Fruit fly (Drosophila melanogaster) whole organism, embryonic: ENCODE data around the gene CG42512.

Experiments used
- Ada2b ChIP-seq: fragments of 200-800 bp; sonication (Bioruptor generic); IDR thresholded peaks from 2 replicates; pipeline ENCODE4 v1.3.6; 2022; ENCODE audit warnings: missing biosample characterization, missing genetic modification characterization
- Awh ChIP-seq: fragments of 200-800 bp; sonication (Bioruptor generic); IDR thresholded peaks from 2 replicates; pipeline ENCODE4, ENCODE4 v1.3.6; 2022; ENCODE audit warnings: missing biosample characterization, missing genetic modification characterization
- CG10267 ChIP-seq: fragments of 200-800 bp; sonication (Bioruptor generic); optimal IDR thresholded peaks from 2 replicates; lab custom pipeline; 2018; ENCODE audit warnings: missing biosample characterization, mild to moderate bottlenecking, missing genetic modification characterization, moderate library complexity
- CG10321 ChIP-seq: fragments of 200-800 bp; sonication (Bioruptor generic); IDR thresholded peaks from 2 replicates; pipeline ENCODE4 v1.3.6; 2022; ENCODE audit warnings: missing biosample characterization, missing genetic modification characterization
- CG10979 ChIP-seq: fragments of 200-800 bp; sonication (Bioruptor generic); optimal IDR thresholded peaks from 2 replicates; lab custom pipeline; 2018; ENCODE audit warnings: missing biosample characterization, mild to moderate bottlenecking, missing genetic modification characterization, moderate library complexity
- CG11085 ChIP-seq: fragments of 200-800 bp; sonication (Bioruptor generic); IDR thresholded peaks from 2 replicates; pipeline ENCODE4 v1.3.6; 2022; ENCODE audit warnings: missing biosample characterization, missing genetic modification characterization
- CG12219 ChIP-seq: fragments of 200-800 bp; sonication (Bioruptor generic); optimal IDR thresholded peaks from 3 replicates; lab custom pipeline; 2018; ENCODE audit warnings: missing biosample characterization, mild to moderate bottlenecking, missing genetic modification characterization
- CG13287 ChIP-seq: fragments of 200-800 bp; sonication (Bioruptor generic); IDR thresholded peaks from 2 replicates; pipeline ENCODE4 v1.3.6; 2022; ENCODE audit warnings: missing biosample characterization, missing genetic modification characterization; ENCODE audit not compliant: partially characterized antibody
- CG14050 ChIP-seq: fragments of 200-800 bp; sonication (Bioruptor generic); IDR thresholded peaks from 3 replicates; pipeline ENCODE4 v1.3.6; 2022; ENCODE audit warnings: missing biosample characterization, missing genetic modification characterization
- CG16813 ChIP-seq: fragments of 200-800 bp; sonication (Bioruptor generic); IDR thresholded peaks from 3 replicates; pipeline ENCODE4 v1.3.6; 2022; ENCODE audit warnings: missing biosample characterization, missing genetic modification characterization; ENCODE audit not compliant: partially characterized antibody
- CG17186 ChIP-seq: fragments of 200-800 bp; sonication (Bioruptor generic); optimal IDR thresholded peaks from 3 replicates; lab custom pipeline; 2017; ENCODE audit warnings: missing biosample characterization, missing genetic modification reagents, missing genetic modification characterization
- CG17829 ChIP-seq: fragments of 200-800 bp; optimal IDR thresholded peaks from 2 replicates; lab custom pipeline; 2019; ENCODE audit warnings: missing biosample characterization, mild to moderate bottlenecking, missing genetic modification characterization, moderate library complexity
- CG2129 ChIP-seq: fragments of 200-800 bp; sonication (Bioruptor generic); IDR thresholded peaks from 2 replicates; pipeline ENCODE4 v1.3.6; 2022; ENCODE audit warnings: missing biosample characterization, missing genetic modification characterization; ENCODE audit not compliant: partially characterized antibody
- CG2889 ChIP-seq: fragments of 200-800 bp; sonication (Bioruptor generic); IDR thresholded peaks from 3 replicates; pipeline ENCODE4 v1.3.6; 2022; ENCODE audit warnings: missing biosample characterization, missing genetic modification characterization
- CG32767 ChIP-seq: fragments of 200-800 bp; sonication (Bioruptor generic); IDR thresholded peaks from 2 replicates; pipeline ENCODE4 v1.3.6; 2022; ENCODE audit warnings: missing biosample characterization, missing genetic modification characterization
- CG6791 ChIP-seq: fragments of 200-800 bp; sonication (Bioruptor generic); IDR thresholded peaks from 3 replicates; pipeline ENCODE4 v1.3.6; 2022; ENCODE audit warnings: missing biosample characterization, missing genetic modification characterization; ENCODE audit not compliant: partially characterized antibody
- CG6854 ChIP-seq: fragments of 200-800 bp; sonication (Bioruptor generic); optimal IDR thresholded peaks from 3 replicates; lab custom pipeline; 2017; ENCODE audit warnings: missing biosample characterization, mild to moderate bottlenecking, missing genetic modification characterization
- CG7963 ChIP-seq: fragments of 200-800 bp; sonication (Bioruptor generic); IDR thresholded peaks from 3 replicates; pipeline ENCODE4 v1.3.6; 2022; ENCODE audit warnings: missing biosample characterization, missing genetic modification characterization; ENCODE audit not compliant: partially characterized antibody
- CG7987 ChIP-seq: fragments of 200-800 bp; sonication (Bioruptor generic); optimal IDR thresholded peaks from 2 replicates; lab custom pipeline; 2018; ENCODE audit warnings: missing biosample characterization, mild to moderate bottlenecking, missing genetic modification characterization, moderate library complexity
- CG8089 ChIP-seq: fragments of 200-800 bp; sonication (Bioruptor generic); optimal IDR thresholded peaks from 3 replicates; lab custom pipeline; 2016; ENCODE audit warnings: missing biosample characterization, missing genetic modification characterization
- CTCF ChIP-seq: fragments of 200-800 bp; sonication (Bioruptor generic); optimal IDR thresholded peaks from 2 replicates; lab custom pipeline; 2017; ENCODE audit warnings: missing biosample characterization, mild to moderate bottlenecking, missing genetic modification characterization, moderate library complexity
- Dfd ChIP-seq, 2 experiments: fragments of >200 bp; optimal IDR thresholded peaks; 2 replicates each; lab custom pipeline; 2017; ENCODE audit warnings: missing biosample characterization in 2 of 2, missing genetic modification characterization in 2 of 2
- Eip74EF ChIP-seq, 2 experiments: fragments of 200-800 bp in 1 of 2; fragments of >200 bp in 1 of 2; sonication (Bioruptor generic) in 1 of 2; optimal IDR thresholded peaks; 2 replicates each; lab custom pipeline; 2017 to 2019; ENCODE audit warnings: missing biosample characterization in 2 of 2, missing genetic modification characterization in 2 of 2, mild to moderate bottlenecking in 1 of 2, moderate library complexity in 1 of 2
- Fer2 ChIP-seq: fragments of 200-800 bp; sonication (Bioruptor generic); optimal IDR thresholded peaks from 2 replicates; lab custom pipeline; 2018; ENCODE audit warnings: missing biosample characterization, mild to moderate bottlenecking, missing genetic modification characterization, moderate library complexity
- Fer3 ChIP-seq: fragments of 200-800 bp; sonication (Bioruptor generic); optimal IDR thresholded peaks from 2 replicates; lab custom pipeline; 2018; ENCODE audit warnings: missing biosample characterization, mild to moderate bottlenecking, missing genetic modification characterization, moderate library complexity
- HLH3B ChIP-seq: fragments of 200-800 bp; sonication (Bioruptor generic); IDR thresholded peaks from 2 replicates; pipeline ENCODE4 v1.3.6; 2022; ENCODE audit warnings: missing biosample characterization, missing genetic modification characterization
- HLHmδ ChIP-seq: fragments of 200-800 bp; sonication (Bioruptor generic); optimal IDR thresholded peaks from 2 replicates; lab custom pipeline; 2018; ENCODE audit warnings: missing biosample characterization, mild to moderate bottlenecking, missing genetic modification characterization, moderate library complexity
- Hsf ChIP-seq: fragments of 200-800 bp; sonication (Bioruptor generic); optimal IDR thresholded peaks from 3 replicates; lab custom pipeline; 2016; ENCODE audit warnings: missing biosample characterization, missing genetic modification characterization
- Optix ChIP-seq: fragments of 200-800 bp; sonication (Bioruptor generic); IDR thresholded peaks from 3 replicates; pipeline ENCODE4 v1.3.6; 2022; ENCODE audit warnings: missing biosample characterization, missing genetic modification characterization
- Ravus ChIP-seq: fragments of 200-800 bp; sonication (Bioruptor generic); IDR thresholded peaks from 2 replicates; pipeline ENCODE4 v1.3.6; 2022; ENCODE audit warnings: missing biosample characterization, missing genetic modification characterization
- Sry-δ ChIP-seq: fragments of 200-800 bp; sonication (Bioruptor generic); optimal IDR thresholded peaks from 2 replicates; lab custom pipeline; 2016; ENCODE audit warnings: missing biosample characterization, missing genetic modification characterization
- ac ChIP-seq: fragments of 200-800 bp; sonication (Bioruptor generic); optimal IDR thresholded peaks from 3 replicates; lab custom pipeline; 2017; ENCODE audit warnings: missing biosample characterization, mild to moderate bottlenecking, missing genetic modification characterization
- bowl ChIP-seq: fragments of 200-800 bp; sonication (Bioruptor generic); IDR thresholded peaks from 2 replicates; pipeline ENCODE4 v1.3.6; 2022; ENCODE audit warnings: missing biosample characterization, missing genetic modification characterization
- chinmo ChIP-seq: fragments of 200-800 bp; sonication (Bioruptor generic); IDR thresholded peaks from 4 replicates; pipeline ENCODE4 v1.3.6; 2022; ENCODE audit warnings: missing biosample characterization, missing genetic modification characterization; ENCODE audit not compliant: partially characterized antibody
- ci ChIP-seq: fragments of 200-800 bp; sonication (Bioruptor generic); IDR thresholded peaks from 3 replicates; pipeline ENCODE4 v1.3.6; 2022; ENCODE audit warnings: missing biosample characterization, missing genetic modification characterization
- corto ChIP-seq: fragments of 200-800 bp; sonication (Bioruptor generic); optimal IDR thresholded peaks from 2 replicates; lab custom pipeline; 2016; ENCODE audit warnings: missing biosample characterization, mild to moderate bottlenecking, missing genetic modification characterization, moderate library complexity
- crc ChIP-seq: fragments of 200-800 bp; sonication (Bioruptor generic); optimal IDR thresholded peaks from 2 replicates; lab custom pipeline; 2016; ENCODE audit warnings: missing biosample characterization, missing genetic modification characterization
- esg ChIP-seq: fragments of 200-800 bp; sonication (Bioruptor generic); conservative IDR thresholded peaks from 2 replicates; pipeline ENCODE4 v1.3.6; 2022; ENCODE audit warnings: missing biosample characterization, missing genetic modification characterization
- exex ChIP-seq: fragments of 200-800 bp; sonication (Bioruptor generic); optimal IDR thresholded peaks from 4 replicates; lab custom pipeline; 2018; ENCODE audit warnings: missing biosample characterization, mild to moderate bottlenecking, missing genetic modification characterization, moderate library complexity
- kah ChIP-seq: fragments of 200-800 bp; sonication (Bioruptor generic); optimal IDR thresholded peaks from 2 replicates; lab custom pipeline; 2018; ENCODE audit warnings: missing biosample characterization, mild to moderate bottlenecking, missing genetic modification characterization
- lbe ChIP-seq: fragments of 200-800 bp; sonication (Bioruptor generic); optimal IDR thresholded peaks from 2 replicates; lab custom pipeline; 2016; ENCODE audit warnings: missing biosample characterization, mild to moderate bottlenecking, missing genetic modification characterization
- luna ChIP-seq: fragments of 200-800 bp; sonication (Bioruptor generic); optimal IDR thresholded peaks from 2 replicates; lab custom pipeline; 2016; ENCODE audit warnings: missing biosample characterization, missing genetic modification characterization
- nerfin-2 ChIP-seq: fragments of 200-800 bp; sonication (Bioruptor generic); IDR thresholded peaks from 2 replicates; pipeline ENCODE4 v1.3.6; 2022; ENCODE audit warnings: missing biosample characterization, missing genetic modification characterization; ENCODE audit not compliant: partially characterized antibody
- ro ChIP-seq: fragments of 200-800 bp; sonication (Bioruptor generic); IDR thresholded peaks from 2 replicates; pipeline ENCODE4 v1.3.6; 2022; ENCODE audit warnings: missing biosample characterization, missing genetic modification characterization
- slbo ChIP-seq: fragments of 200-800 bp; sonication (Bioruptor generic); IDR thresholded peaks from 2 replicates; pipeline ENCODE4 v1.3.6; 2022; ENCODE audit warnings: missing biosample characterization, missing genetic modification characterization
- tna ChIP-seq: fragments of 200-800 bp; sonication (Bioruptor generic); IDR thresholded peaks from 2 replicates; pipeline ENCODE4 v1.3.6; 2022; ENCODE audit warnings: missing biosample characterization, missing genetic modification characterization; ENCODE audit not compliant: partially characterized antibody
- usp ChIP-seq: fragments of >200 bp; optimal IDR thresholded peaks from 2 replicates; lab custom pipeline; 2017; ENCODE audit warnings: missing biosample characterization, missing genetic modification characterization
- zen ChIP-seq: fragments of 200-800 bp; sonication (Bioruptor generic); optimal IDR thresholded peaks from 3 replicates; lab custom pipeline; 2018; ENCODE audit warnings: missing biosample characterization, mild to moderate bottlenecking, missing genetic modification characterization, moderate library complexity

CG42512 gene

dm6 chrX:16650078-16651063 lies 805 bp upstream of the CG42512 start (continued):
- TF ChIP-seq crc (peak; percentile 57), lbe (GFP tag; lab: Kevin White, UChicago) (no peak), exex (tag; lab: Kevin White, UChicago) (no peak), Optix (GFP tag; lab: Robert Waterston, UW) (peak; percentile 86), ac (GFP tag; lab: Kevin White, UChicago) (no peak), CG17186 (GFP tag; lab: Kevin White, UChicago) (no peak), CG7987 (no peak), CG10979 (no peak), Fer3 (no peak), Awh (GFP tag; lab: Robert Waterston, UW) (no peak), esg (GFP tag; lab: Robert Waterston, UW) (peak; percentile 89), CG11085 (GFP tag; lab: Robert Waterston, UW) (no peak), usp (no peak), CG12219 (GFP tag; lab: Kevin White, UChicago) (no peak), Fer2 (tag; lab: Kevin White, UChicago) (no peak), CG2129 (GFP tag; lab: Robert Waterston, UW) (no peak), CTCF (peak; percentile 22), slbo (GFP tag; lab: Robert Waterston, UW) (peak; percentile 21; the same call in 1 of the 2 replicates), CG10321 (GFP tag; lab: Robert Waterston, UW) (peak; percentile 60; the same call in 1 of the 2 replicates), CG10267 (tag; lab: Kevin White, UChicago) (no peak), CG6854 (GFP tag; lab: Kevin White, UChicago) (peak; percentile 26), Dfd (GFP tag; optimal IDR thresholded peaks at IDR 0.05; lab: Kevin White, UChicago) (no peak), CG16813 (GFP tag; lab: Robert Waterston, UW) (no peak), luna (peak; percentile 3), CG6791 (GFP tag; lab: Robert Waterston, UW) (0 out of 3 replicates have a peak, but pooled peaks have one; percentile 34), Sry-δ (no peak), corto (GFP tag; lab: Kevin White, UChicago) (no peak), CG14050 (GFP tag; lab: Robert Waterston, UW) (peak; percentile 75), zen (tag; lab: Kevin White, UChicago) (no peak), Ada2b (GFP tag; lab: Robert Waterston, UW) (peak; percentile 41; the same call in 1 of the 2 replicates), HLH3B (GFP tag; lab: Robert Waterston, UW) (peak; percentile 47; the same call in 1 of the 2 replicates), Hsf (GFP tag; lab: Kevin White, UChicago) (peak; percentile 28), tna (GFP tag; lab: Robert Waterston, UW) (no peak), ci (GFP tag; lab: Robert Waterston, UW) (peak; percentile 77), CG8089 (no peak), kah (GFP tag; lab: Kevin White, UChicago) (no peak), nerfin-2 (GFP tag; lab: Robert Waterston, UW) (no peak), CG32767 (GFP tag; lab: Robert Waterston, UW) (no peak), ro (no peak), CG7963 (GFP tag; lab: Robert Waterston, UW) (no peak), HLHmδ (GFP tag; lab: Kevin White, UChicago) (no peak), Eip74EF (GFP tag; optimal IDR thresholded peaks at IDR 0.05; lab: Kevin White, UChicago) (peak in 1 of 2 experiments; percentile 54), CG2889 (no peak), CG17829 (tag; lab: Kevin White, UChicago) (no peak), chinmo (GFP tag; lab: Robert Waterston, UW) (0 out of 4 replicates have a peak, but pooled peaks have one; percentile 10), Ravus (GFP tag; lab: Robert Waterston, UW) (no peak), CG13287 (GFP tag; lab: Robert Waterston, UW) (no peak), bowl (GFP tag; lab: Robert Waterston, UW) (0 out of 2 replicates have a peak, but pooled peaks have one; percentile 30)
